Worm (Caenorhabditis elegans): ENCODE measurements around the gene K02A2.1.
"Not testable (repeated sequence)": the region's sequence is repeated elsewhere in the genome, so short reads cannot be mapped to it uniquely, and the experiment has no call there.

K02A2.1 gene

DNA sequence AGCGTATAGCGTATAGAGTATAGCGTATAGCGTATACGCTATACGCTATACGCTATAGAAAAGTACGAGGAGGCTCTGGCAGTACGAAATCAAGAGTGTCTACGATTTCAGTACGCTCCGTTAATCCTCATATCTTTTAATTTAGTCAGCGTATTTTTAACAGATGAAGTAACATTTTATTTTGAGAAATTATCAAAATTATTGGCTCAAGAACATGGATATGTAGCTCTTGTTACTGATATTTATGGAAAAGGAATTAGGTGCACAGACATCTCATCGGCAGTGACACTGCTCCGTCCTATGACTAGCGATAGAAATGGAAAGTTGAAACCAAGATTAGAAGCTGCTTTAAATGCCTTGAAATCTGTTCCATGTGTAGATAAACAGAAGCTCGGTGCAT is at the start of gene K02A2.1:
TSS of gene K02A2.1 (plus strand) at position 301 of the 400 bp plus-strand sequence.
- TF ChIP-seq him-1, dao-5, W03F9.2 (tag; optimal IDR thresholded peaks at IDR 0.05): not testable (repeated sequence)

DNA sequence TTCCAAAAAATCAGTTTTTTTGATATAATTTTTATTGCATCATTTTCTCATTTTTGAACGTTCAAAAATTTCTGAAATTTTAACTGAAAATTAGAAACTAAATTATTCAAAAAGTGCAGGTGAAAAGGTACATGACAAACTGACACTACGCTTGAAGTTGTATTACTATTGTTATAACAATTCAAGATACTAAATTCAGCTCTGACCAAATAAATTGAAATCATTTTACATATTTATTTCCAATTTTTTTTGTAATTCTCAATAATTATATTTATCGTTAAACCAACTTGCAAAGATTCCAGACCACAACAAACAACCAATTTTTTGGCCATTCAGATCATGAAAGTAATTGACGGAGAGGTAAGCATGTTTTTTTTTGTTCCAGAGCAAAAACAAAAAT is 49.6 kb upstream of the K02A2.1 start, which contains the start of gene sre-3:
TSS of gene sre-3 (plus strand) at position 301 of the 400 bp plus-strand sequence.
- TF ChIP-seq him-1 (tag; optimal IDR thresholded peaks at IDR 0.05): no peak
- no peak for TF ChIP-seq W03F9.2 (tag; optimal IDR thresholded peaks at IDR 0.05)
- no peak for TF ChIP-seq dao-5 (tag; optimal IDR thresholded peaks at IDR 0.05)

DNA sequence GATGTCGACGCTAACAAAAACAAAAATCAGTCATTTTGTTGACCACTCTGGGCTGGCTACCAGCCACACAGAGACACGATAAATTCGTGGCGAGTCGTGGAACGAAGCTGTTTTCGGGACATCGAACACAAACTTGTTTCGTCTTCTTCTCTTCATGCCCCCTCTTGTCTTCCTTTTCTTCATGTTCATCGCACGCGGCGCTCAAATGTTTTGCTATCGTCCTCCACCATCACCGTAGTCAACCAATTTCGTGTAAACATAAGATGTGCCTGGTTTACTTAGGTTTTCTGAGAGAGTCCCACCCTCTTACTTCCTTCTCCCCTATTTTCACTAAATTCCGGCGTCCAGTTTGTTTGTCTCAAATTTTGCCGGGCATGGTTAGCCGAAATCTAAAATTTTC is 44.7 kb upstream of the K02A2.1 start:
- TF ChIP-seq dao-5 (tag; optimal IDR thresholded peaks at IDR 0.05) (no peak), him-1 (tag; optimal IDR thresholded peaks at IDR 0.05) (no peak), W03F9.2 (tag; optimal IDR thresholded peaks at IDR 0.05) (no peak)

DNA sequence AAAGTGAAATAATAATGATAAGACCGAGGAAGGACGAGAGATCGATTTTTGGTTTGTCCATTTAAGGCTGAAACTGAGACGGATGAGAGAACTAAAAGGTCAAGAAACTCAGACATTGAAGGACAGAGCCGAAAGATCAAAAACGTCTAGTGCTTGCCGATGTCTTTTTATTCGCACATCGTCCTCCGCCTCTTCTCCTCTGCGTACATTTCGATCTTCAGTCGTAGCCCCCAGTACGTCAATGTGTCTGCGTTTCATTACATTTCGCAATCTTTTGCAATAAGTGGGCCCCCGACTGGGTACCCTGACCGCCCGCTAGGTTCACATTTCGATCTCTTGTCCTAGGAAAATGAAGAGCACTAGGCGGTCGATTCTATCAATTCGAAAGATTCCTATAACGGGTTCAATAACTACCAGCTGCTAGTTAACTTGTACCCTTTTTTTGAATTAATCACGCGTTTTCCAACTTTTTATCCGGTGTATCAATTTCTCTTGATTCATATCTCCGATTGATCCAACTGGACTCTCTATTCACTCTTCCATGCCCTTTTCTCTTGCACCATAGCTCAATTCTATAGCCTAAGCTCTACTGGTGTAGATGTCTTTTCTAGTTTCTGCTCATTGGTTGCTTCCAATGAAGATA is 42.9 kb upstream of the K02A2.1 start:
- TF ChIP-seq W03F9.2 (tag; optimal IDR thresholded peaks at IDR 0.05) (no peak), him-1 (tag; optimal IDR thresholded peaks at IDR 0.05) (no peak), dao-5 (tag; optimal IDR thresholded peaks at IDR 0.05) (no peak)

DNA sequence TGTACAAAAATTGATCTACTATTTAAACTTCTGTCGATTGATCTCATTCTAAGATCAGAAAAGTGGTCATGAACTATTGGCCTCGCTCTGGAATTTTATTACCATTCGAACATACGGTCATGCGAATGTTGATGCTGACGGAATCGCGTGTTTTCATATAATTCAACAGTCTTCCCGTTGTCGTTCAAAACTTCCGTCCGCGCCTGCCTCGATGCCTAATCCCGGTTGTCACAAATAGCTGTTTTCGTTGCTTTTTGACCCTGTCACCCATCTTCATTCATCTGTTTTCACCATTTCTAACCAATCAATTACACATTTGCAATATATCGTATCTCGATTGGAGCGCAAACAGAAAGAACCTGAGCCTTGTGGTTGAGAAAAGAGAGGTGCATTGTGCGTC is 41.7 kb upstream of the K02A2.1 start:
- TF ChIP-seq dao-5 (tag; optimal IDR thresholded peaks at IDR 0.05) (no peak), him-1 (tag; optimal IDR thresholded peaks at IDR 0.05) (no peak)

DNA sequence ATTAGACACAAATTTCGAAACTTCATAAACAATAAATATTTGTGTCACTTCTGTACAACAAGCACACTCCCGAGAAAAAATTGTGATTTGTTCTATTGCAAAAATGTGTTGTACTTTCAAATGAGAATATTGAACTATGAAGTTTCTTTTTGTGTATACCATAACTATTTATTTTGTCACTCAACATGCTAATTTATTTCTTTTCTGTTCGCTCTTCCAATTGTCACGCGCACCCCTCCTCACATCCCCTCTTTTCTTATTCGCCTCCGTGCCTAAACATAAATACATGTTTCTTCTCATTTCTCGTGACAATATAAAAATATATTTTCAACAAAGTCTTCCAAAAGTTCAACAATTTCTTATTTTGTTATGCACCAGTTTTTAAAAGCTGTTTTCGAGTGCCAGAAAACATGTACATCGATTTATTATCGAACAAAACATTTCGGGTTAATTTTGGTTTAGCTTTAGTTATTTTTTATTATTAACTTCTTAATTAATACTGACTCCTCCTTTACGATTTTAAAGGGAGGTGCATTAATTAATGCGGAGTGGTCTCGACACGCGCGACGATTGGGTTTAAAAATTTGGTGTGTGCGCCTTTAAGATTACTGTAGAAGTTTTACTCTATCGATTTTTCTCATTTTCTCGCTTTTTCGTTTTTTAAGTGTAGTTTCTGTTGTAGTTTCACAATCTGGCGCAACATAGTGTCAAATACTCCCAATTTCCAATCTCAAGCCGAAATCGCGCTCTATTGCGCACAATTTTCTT is 41.0 kb upstream of the K02A2.1 start:
- TF ChIP-seq him-1 (tag; optimal IDR thresholded peaks at IDR 0.05) (no peak), W03F9.2 (tag; optimal IDR thresholded peaks at IDR 0.05) (peak; percentile 10)

DNA sequence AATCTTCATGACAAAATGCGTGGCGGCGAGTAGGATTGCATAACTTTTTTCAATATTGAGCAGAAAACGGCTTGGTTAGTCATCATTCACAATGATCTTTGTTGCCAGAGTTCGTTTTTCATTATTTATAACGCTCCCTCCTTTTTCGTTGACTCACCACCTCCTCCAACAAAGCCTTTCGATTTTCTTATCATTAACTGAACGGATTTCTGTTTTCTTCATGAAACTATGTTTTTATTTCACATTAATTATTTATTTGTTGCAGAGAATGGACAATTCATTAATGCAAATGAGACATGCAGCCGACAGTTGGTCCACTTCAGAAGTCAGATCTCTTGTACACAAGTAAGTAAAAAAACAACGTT is 40.4 kb upstream of the K02A2.1 start, which contains the start of gene bath-44:
TSS of gene bath-44 (plus strand) at position 266 of the 365 bp plus-strand sequence.
- TF ChIP-seq him-1 (tag; optimal IDR thresholded peaks at IDR 0.05) (no peak), W03F9.2 (tag; optimal IDR thresholded peaks at IDR 0.05) (no peak), dao-5 (tag; optimal IDR thresholded peaks at IDR 0.05) (no peak)

DNA sequence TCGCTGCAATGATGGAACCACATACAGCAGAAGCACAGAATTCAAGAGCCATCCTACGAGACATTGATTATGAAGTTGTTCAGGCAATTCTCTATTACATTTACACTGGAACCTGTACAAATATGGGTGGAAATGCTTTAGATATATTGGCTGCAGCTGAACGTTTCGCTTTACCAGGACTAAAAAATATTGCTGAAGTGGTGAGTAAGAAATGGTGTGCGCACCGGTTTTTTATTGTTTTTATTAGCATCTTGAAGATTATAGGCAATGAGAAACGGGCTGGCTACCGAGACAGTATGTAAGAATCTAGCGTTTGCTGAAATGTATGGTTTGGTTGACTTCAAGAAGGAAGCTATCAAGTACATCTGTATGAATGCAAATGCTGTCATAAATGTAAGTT is 39.0 kb upstream of the K02A2.1 start:
- TF ChIP-seq him-1 (tag; optimal IDR thresholded peaks at IDR 0.05): no peak
- no peak for TF ChIP-seq dao-5 (tag; optimal IDR thresholded peaks at IDR 0.05)
- no peak for TF ChIP-seq W03F9.2 (tag; optimal IDR thresholded peaks at IDR 0.05)

DNA sequence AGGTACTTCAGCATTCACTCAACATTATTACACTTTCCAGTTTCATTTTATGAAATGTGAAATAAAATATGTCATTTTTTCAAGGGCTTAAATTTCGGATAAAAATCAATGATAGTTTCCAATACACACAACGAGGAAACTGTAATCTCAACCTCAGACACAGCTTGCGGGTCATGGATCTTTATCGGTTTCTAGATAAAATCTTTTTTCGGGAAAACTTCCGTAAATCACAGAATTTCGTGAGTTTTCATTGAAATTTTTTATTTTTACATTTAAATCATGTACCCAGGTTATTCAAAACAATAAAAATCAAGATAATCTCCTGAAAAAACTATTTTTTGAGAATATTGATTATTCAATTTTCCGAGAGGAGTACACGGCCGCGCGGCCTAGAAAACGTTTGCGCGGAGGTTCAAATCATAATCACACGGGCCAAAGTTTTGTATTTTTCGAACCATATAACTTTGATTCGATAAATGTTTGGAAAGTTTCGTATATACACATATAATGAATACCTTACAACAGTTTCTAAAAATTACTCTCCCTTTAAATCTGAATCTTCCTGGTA is 37.7 kb upstream of the K02A2.1 start:
- TF ChIP-seq W03F9.2 (tag; optimal IDR thresholded peaks at IDR 0.05) (no peak), him-1 (tag; optimal IDR thresholded peaks at IDR 0.05) (peak; percentile 9)

DNA sequence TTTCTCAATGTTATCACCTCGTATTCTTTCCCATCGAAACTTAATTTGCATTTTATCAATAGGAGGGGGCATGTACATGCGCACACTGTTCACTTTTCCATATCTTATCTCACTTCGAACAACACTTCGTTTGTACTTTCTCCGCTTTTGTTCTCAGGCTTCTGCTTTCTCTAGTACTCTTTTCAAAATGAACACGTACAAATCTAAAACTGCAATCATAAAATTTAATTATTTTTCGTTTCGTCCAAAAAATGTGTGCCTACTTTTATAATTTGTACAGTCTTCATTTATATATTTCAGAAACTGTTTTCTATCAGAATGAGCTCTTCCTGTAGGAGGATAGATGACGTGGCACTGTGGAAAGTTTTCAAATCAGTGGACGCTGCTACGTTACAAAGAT is 36.3 kb upstream of the K02A2.1 start, which contains the start of gene C07D10.1:
TSS of gene C07D10.1 (plus strand) at position 301 of the 400 bp plus-strand sequence.
- TF ChIP-seq him-1 (tag; optimal IDR thresholded peaks at IDR 0.05): no peak
- no peak for TF ChIP-seq dao-5 (tag; optimal IDR thresholded peaks at IDR 0.05)
- TF ChIP-seq W03F9.2 (tag; optimal IDR thresholded peaks at IDR 0.05): no peak

DNA sequence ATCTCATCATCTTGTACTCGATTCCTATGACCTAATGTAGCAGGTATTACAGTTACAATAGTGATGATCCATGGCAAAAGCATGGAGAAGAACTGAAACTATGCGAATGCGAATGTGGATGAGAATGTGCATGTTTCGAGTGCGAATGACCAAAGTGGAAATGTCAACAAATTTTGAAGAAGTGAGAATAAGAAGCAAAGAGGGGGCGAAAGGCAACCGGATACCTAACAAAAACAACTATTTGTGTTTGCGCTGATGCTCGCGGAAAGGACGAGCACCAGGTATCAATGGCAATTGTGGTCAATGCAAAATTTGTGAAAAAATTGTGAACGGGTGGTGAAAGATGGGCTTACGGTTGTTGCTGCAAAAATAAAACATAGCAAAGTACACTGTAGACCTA is 32.4 kb upstream of the K02A2.1 start, which contains the start of gene nas-7:
TSS of gene nas-7 (minus strand) at position 101 of the 400 bp plus-strand sequence.
- no peak for TF ChIP-seq W03F9.2 (tag; optimal IDR thresholded peaks at IDR 0.05)
- no peak for TF ChIP-seq dao-5 (tag; optimal IDR thresholded peaks at IDR 0.05)
- TF ChIP-seq him-1 (tag; optimal IDR thresholded peaks at IDR 0.05): no peak

DNA sequence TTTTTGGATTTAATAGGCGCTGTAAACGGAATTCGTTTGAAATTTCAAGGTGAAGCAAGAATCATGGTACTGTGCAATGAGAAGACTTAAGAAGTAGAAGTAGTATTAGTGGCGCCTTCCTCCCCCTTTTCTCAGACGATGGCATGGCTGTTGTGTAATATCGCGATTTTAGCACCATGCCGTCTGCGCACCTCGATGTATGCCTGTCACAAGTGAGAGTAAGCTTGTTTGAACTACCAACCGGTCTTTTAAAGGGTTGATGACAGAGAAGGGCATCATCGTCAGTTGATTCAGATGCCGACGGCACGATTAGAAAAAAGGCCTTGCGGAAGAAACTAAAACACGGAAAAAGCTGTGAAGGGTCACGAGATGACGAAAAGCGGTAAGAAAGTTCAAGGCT is 31.1 kb upstream of the K02A2.1 start:
- TF ChIP-seq W03F9.2 (tag; optimal IDR thresholded peaks at IDR 0.05): no peak
- TF ChIP-seq him-1 (tag; optimal IDR thresholded peaks at IDR 0.05): no peak
- TF ChIP-seq dao-5 (tag; optimal IDR thresholded peaks at IDR 0.05): no peak

DNA sequence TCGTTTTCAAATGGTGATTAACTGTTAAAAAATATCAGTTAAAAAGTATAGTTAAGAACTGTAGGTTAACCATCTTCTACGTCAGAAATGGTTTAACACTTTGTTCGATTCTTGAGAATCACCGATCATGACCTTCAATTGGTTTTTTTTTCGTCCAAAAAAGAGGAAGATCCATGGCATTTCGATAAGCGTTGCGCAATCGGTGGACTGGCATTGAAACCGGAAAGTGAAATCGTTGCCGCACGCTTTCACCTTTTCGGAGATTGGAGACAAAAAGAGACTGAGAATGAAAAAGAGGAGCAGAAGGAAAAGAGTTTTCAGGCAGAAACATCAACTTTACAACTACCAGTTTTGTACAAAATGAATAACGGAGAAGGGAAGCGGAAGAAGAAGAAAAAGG is 29.8 kb upstream of the K02A2.1 start:
- TF ChIP-seq W03F9.2 (tag; optimal IDR thresholded peaks at IDR 0.05) (no peak), him-1 (tag; optimal IDR thresholded peaks at IDR 0.05) (no peak), dao-5 (tag; optimal IDR thresholded peaks at IDR 0.05) (no peak)

DNA sequence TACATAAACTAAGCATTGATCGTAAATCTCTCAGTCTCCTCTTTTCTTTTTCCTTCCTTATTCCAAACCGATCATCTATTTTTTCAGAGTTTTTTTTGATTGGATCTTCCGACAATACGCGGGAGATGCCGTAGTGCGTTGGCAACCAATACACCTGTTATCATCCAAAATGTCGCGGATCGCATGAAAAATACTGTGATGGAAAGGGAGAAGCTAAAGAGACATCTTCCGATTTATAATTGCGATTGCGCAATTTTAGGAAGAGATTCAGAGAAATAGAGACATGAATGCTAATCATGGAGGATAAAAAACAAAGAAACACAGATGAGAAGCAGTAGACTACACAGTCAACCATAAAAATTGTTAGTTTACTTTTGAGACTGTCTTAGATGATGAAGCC is 28.6 kb upstream of the K02A2.1 start:
- no peak for TF ChIP-seq dao-5 (tag; optimal IDR thresholded peaks at IDR 0.05)
- TF ChIP-seq W03F9.2 (tag; optimal IDR thresholded peaks at IDR 0.05): no peak
- no peak for TF ChIP-seq him-1 (tag; optimal IDR thresholded peaks at IDR 0.05)
